Worm (Caenorhabditis elegans): Measurements from ENCODE around the gene C01G12.9.

C01G12.9 gene

DNA sequence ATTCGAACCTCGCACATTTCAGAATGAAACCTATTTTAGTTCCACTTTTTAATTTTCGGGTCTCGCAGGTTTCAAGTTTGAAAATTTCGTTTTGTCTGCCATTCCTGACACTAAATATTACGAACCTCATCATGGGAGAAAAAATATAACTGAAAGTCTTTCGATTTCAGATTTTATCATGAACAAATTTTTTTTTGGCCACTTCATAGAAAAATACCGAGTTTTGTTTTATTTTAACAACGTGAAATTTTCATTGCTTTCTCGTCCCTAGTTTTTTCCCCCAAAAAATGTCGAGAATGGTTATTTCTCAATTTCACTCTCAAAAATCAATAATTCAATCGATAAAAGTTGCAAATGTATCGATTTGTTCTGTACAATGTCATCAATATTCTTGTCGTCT is at the start of gene C01G12.9:
TSS of gene C01G12.9 (plus strand) at position 301 of the 400 bp plus-strand sequence.
- TF ChIP-seq hlh-12 (tag; optimal IDR thresholded peaks at IDR 0.05) = no peak
- no peak for TF ChIP-seq unc-130 (GFP tag; optimal IDR thresholded peaks at IDR 0.05)
- TF ChIP-seq bed-1 (GFP tag; IDR thresholded peaks at IDR 0.05) = no peak
- TF ChIP-seq K12H6.12 (tag; optimal IDR thresholded peaks at IDR 0.05) = no peak
- no peak for TF ChIP-seq F39B2.1 (GFP tag; IDR thresholded peaks at IDR 0.05)
- no peak for TF ChIP-seq hmg-1.2 (GFP tag; IDR thresholded peaks at IDR 0.05)
- no peak for TF ChIP-seq B0261.1 (tag; optimal IDR thresholded peaks at IDR 0.05)
- TF ChIP-seq repo-1 (tag; optimal IDR thresholded peaks at IDR 0.05) = no peak
- no peak for TF ChIP-seq mes-4 (tag; optimal IDR thresholded peaks at IDR 0.05)
- TF ChIP-seq nhr-80 (tag; optimal IDR thresholded peaks at IDR 0.05) = no peak
- TF ChIP-seq ztf-28 (GFP tag; IDR thresholded peaks at IDR 0.05) = no peak
- TF ChIP-seq dox-1 (GFP tag; IDR thresholded peaks at IDR 0.05) = no peak

ce11 chrII:14534000-14534399 is 44.8 kb upstream of the C01G12.9 start, which contains the start of gene C04H5.1:
Gene C04H5.1 (plus strand): TSS chrII:14534300.
- TF ChIP-seq ama-1 (optimal IDR thresholded peaks at IDR 0.05) = no peak
- TF ChIP-seq ama-1 (GFP tag; optimal IDR thresholded peaks at IDR 0.05) = no peak
- no peak for TF ChIP-seq nhr-27 (tag; optimal IDR thresholded peaks at IDR 0.05)
- no peak for TF ChIP-seq ztf-25 (GFP tag; IDR thresholded peaks at IDR 0.05)
- no peak for TF ChIP-seq pha-4 (tag; optimal IDR thresholded peaks at IDR 0.05)
- TF ChIP-seq F52B5.7 (tag; optimal IDR thresholded peaks at IDR 0.05) = no peak
- no peak for TF ChIP-seq ztf-6 (GFP tag; IDR thresholded peaks at IDR 0.05)
- no peak for TF ChIP-seq hmg-1.2 (GFP tag; IDR thresholded peaks at IDR 0.05)
- no peak for TF ChIP-seq nhr-120 (GFP tag; IDR thresholded peaks at IDR 0.05)
- TF ChIP-seq F39B2.1 (GFP tag; IDR thresholded peaks at IDR 0.05) = no peak
- TF ChIP-seq egrh-3 (GFP tag; IDR thresholded peaks at IDR 0.05) = no peak
- no peak for TF ChIP-seq B0336.3 (GFP tag; IDR thresholded peaks at IDR 0.05)
- TF ChIP-seq hrde-1 (tag; optimal IDR thresholded peaks at IDR 0.05; ENCODE audit: borderline replicate concordance) = no peak
- no peak for TF ChIP-seq tbx-9 (tag; optimal IDR thresholded peaks at IDR 0.05; ENCODE audit: borderline replicate concordance)
- no peak for TF ChIP-seq bed-2 (GFP tag; IDR thresholded peaks at IDR 0.05)
- no peak for TF ChIP-seq B0019.2 (GFP tag; conservative IDR thresholded peaks at IDR 0.05)
- no peak for TF ChIP-seq egl-18 (GFP tag; IDR thresholded peaks at IDR 0.05)
- TF ChIP-seq T07F8.4 (tag; optimal IDR thresholded peaks at IDR 0.05) = no peak
- no peak for TF ChIP-seq B0261.1 (tag; optimal IDR thresholded peaks at IDR 0.05)

DNA sequence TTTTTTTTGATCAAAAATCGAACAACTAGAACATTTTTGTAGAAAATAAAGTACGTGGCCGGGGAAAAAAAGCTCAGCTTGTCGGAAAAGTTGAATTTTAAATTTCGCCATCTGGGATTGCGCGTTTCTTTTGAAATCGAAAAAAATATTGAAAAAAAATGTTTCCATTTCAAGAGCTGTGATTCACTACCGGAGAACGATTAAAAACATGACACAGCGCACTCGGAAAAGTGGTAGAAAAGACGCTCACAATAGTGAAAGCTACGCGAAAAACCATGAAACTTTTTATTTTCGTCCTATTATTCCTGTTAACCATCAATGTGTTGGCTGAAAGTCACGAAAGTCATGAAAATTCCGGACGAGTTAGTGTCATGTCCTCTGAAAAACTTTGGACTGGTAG is 41.1 kb upstream of the C01G12.9 start, which contains the start of the genes clec-147 and C04H5.7:
TSS of gene clec-147 (minus strand) at position 101 of the 400 bp plus-strand sequence.
TSS of gene C04H5.7 (plus strand) at position 219 of the 400 bp plus-strand sequence.
- no peak for TF ChIP-seq F52B5.7 (tag; optimal IDR thresholded peaks at IDR 0.05)
- no peak for TF ChIP-seq ceh-79 (tag; optimal IDR thresholded peaks at IDR 0.05)
- no peak for TF ChIP-seq somi-1 (GFP tag; optimal IDR thresholded peaks at IDR 0.05)
- TF ChIP-seq hlh-26 (GFP tag; conservative IDR thresholded peaks at IDR 0.05) = no peak
- TF ChIP-seq C17E4.6 (GFP tag; IDR thresholded peaks at IDR 0.05) = no peak
- TF ChIP-seq K11D2.4 (GFP tag; IDR thresholded peaks at IDR 0.05) = no peak
- no peak for TF ChIP-seq cebp-1 (GFP tag; IDR thresholded peaks at IDR 0.05)
- TF ChIP-seq cebp-1 (tag; optimal IDR thresholded peaks at IDR 0.05) = no peak
- no peak for TF ChIP-seq repo-1 (tag; optimal IDR thresholded peaks at IDR 0.05)
- no peak for TF ChIP-seq nhr-27 (tag; optimal IDR thresholded peaks at IDR 0.05)
- no peak for TF ChIP-seq pbrm-1 (GFP tag; IDR thresholded peaks at IDR 0.05)
- TF ChIP-seq ets-4 (GFP tag; optimal IDR thresholded peaks at IDR 0.05) = no peak
